Worm (Caenorhabditis elegans) whole organism, L4 larva: ENCODE results near the gene T10F2.5.
A peak's percentile ranks its signal among the peaks of the same experiment; 100 is the strongest.

ENCODE experiments used
- F26F4.8 ChIP-seq: fragments of 200-800 bp; sonication (Bioruptor generic); conservative IDR thresholded peaks from 2 replicates; pipeline ENCODE4 v1.3.6; 2022; ENCODE audit warnings: missing genetic modification characterization, missing compliant biosample characterization
- F49E8.2 ChIP-seq: sonication (generic microtip); optimal IDR thresholded peaks from 2 replicates; lab custom pipeline; 2016; ENCODE audit warnings: missing compliant biosample characterization, mild to moderate bottlenecking, missing genetic modification characterization, borderline replicate concordance
- T26A8.4 ChIP-seq: fragments of 200-800 bp; sonication (Bioruptor generic); IDR thresholded peaks from 2 replicates; pipeline ENCODE4 v1.3.6; 2022; ENCODE audit warnings: missing genetic modification characterization, missing compliant biosample characterization
- ZK546.5 ChIP-seq, 2 experiments: sonication (generic microtip); optimal IDR thresholded peaks; 2 replicates each; lab custom pipeline; 2017; ENCODE audit warnings: missing biosample characterization in 2 of 2, missing genetic modification characterization in 2 of 2
- aha-1 ChIP-seq: fragments of 150-350 bp; peaks from one replicate; lab custom pipeline; 2014; ENCODE audit warnings: missing biosample characterization, missing genetic modification characterization
- arid-1 ChIP-seq: fragments of 200-800 bp; sonication (Bioruptor generic); conservative IDR thresholded peaks from 2 replicates; pipeline ENCODE4 v1.3.6; 2022; ENCODE audit warnings: missing genetic modification reagents, missing genetic modification characterization, missing compliant biosample characterization
- ceh-44 ChIP-seq: fragments of 200-800 bp; sonication (Bioruptor generic); IDR thresholded peaks from 2 replicates; pipeline ENCODE4 v1.3.6; 2022; ENCODE audit warnings: missing genetic modification reagents, missing genetic modification characterization, missing compliant biosample characterization
- ceh-62 ChIP-seq: sonication (generic microtip); optimal IDR thresholded peaks from 2 replicates; lab custom pipeline; 2017; ENCODE audit warnings: missing biosample characterization, missing genetic modification characterization
- ces-1 ChIP-seq: fragments of 150-350 bp; sonication (generic microtip); optimal IDR thresholded peaks from 4 replicates; lab custom pipeline; 2014; ENCODE audit warnings: missing biosample characterization, missing genetic modification reagents, missing genetic modification characterization
- cey-2 ChIP-seq: sonication (generic microtip); optimal IDR thresholded peaks from 3 replicates; lab custom pipeline; 2017; ENCODE audit warnings: missing genetic modification characterization, mild to moderate bottlenecking, missing compliant biosample characterization, antibody characterized with exemption, borderline replicate concordance; ENCODE audit not compliant: insufficient read depth
- daf-19 ChIP-seq: fragments of 200-800 bp; sonication (Bioruptor generic); conservative IDR thresholded peaks from 2 replicates; pipeline ENCODE4 v1.3.6; 2022; ENCODE audit warnings: missing genetic modification characterization, missing compliant biosample characterization
- egl-27 ChIP-seq: sonication (generic microtip); optimal IDR thresholded peaks from 3 replicates; lab custom pipeline; 2017; ENCODE audit warnings: missing biosample characterization, missing genetic modification reagents, missing genetic modification characterization
- egl-43 ChIP-seq: fragments of 200-800 bp; sonication (Bioruptor generic); IDR thresholded peaks from 2 replicates; pipeline ENCODE4 v1.3.6; 2022; ENCODE audit warnings: missing genetic modification reagents, missing genetic modification characterization, missing compliant biosample characterization
- fos-1 ChIP-seq: fragments of 150-350 bp; optimal IDR thresholded peaks from 2 replicates; lab custom pipeline; 2014; ENCODE audit warnings: missing biosample characterization, missing genetic modification characterization
- gei-8 ChIP-seq: fragments of 200-800 bp; sonication (Bioruptor generic); optimal IDR thresholded peaks from 2 replicates; lab custom pipeline; 2018; ENCODE audit warnings: mild to moderate bottlenecking, missing genetic modification characterization, missing compliant biosample characterization
- hlh-11 ChIP-seq: fragments of 200-800 bp; sonication (Bioruptor generic); optimal IDR thresholded peaks from 2 replicates; lab custom pipeline; 2018; ENCODE audit warnings: mild to moderate bottlenecking, missing genetic modification characterization, missing compliant biosample characterization
- hlh-30 ChIP-seq: sonication (generic microtip); optimal IDR thresholded peaks from 2 replicates; lab custom pipeline; 2017; ENCODE audit warnings: antibody characterized with exemption, mild to moderate bottlenecking, missing genetic modification characterization, missing compliant biosample characterization; ENCODE audit not compliant: insufficient read depth
- hmg-1.1 ChIP-seq: fragments of 200-800 bp; sonication (Bioruptor generic); IDR thresholded peaks from 2 replicates; pipeline ENCODE4 v1.3.6; 2022; ENCODE audit warnings: missing genetic modification reagents, missing genetic modification characterization, missing compliant biosample characterization
- lin-1 ChIP-seq: fragments of 200-800 bp; sonication (Bioruptor generic); IDR thresholded peaks from 2 replicates; pipeline ENCODE4 v1.3.6; 2022; ENCODE audit warnings: missing genetic modification reagents, missing genetic modification characterization, missing compliant biosample characterization
- lin-15B ChIP-seq: fragments of 150-350 bp; sonication (generic microtip); optimal IDR thresholded peaks from 3 replicates; lab custom pipeline; 2014; ENCODE audit warnings: missing biosample characterization, missing genetic modification characterization
- lin-29 ChIP-seq: fragments of 200-800 bp; sonication (Bioruptor generic); IDR thresholded peaks from 2 replicates; pipeline ENCODE4 v1.3.6; 2022; ENCODE audit warnings: missing genetic modification reagents, missing genetic modification characterization, missing compliant biosample characterization
- lin-39 ChIP-seq: fragments of 150-350 bp; optimal IDR thresholded peaks from 2 replicates; lab custom pipeline; 2014; ENCODE audit warnings: missing biosample characterization, missing genetic modification reagents, missing genetic modification characterization
- lir-3 ChIP-seq: sonication (generic microtip); optimal IDR thresholded peaks from 2 replicates; lab custom pipeline; 2016; ENCODE audit warnings: mild to moderate bottlenecking, missing genetic modification characterization, missing compliant biosample characterization
- madf-9 ChIP-seq: fragments of 200-800 bp; sonication (Bioruptor generic); conservative IDR thresholded peaks from 2 replicates; pipeline ENCODE4 v1.3.6; 2022; ENCODE audit warnings: missing genetic modification reagents, missing genetic modification characterization, missing compliant biosample characterization
- mdl-1 ChIP-seq, 2 experiments: fragments of 150-350 bp in 1 of 2; sonication (generic microtip) in 1 of 2; optimal IDR thresholded peaks; 2 replicates each; lab custom pipeline; 2014 to 2017; ENCODE audit warnings: missing biosample characterization in 2 of 2, missing genetic modification characterization in 2 of 2
- mep-1 ChIP-seq: fragments of 150-350 bp; sonication (generic microtip); optimal IDR thresholded peaks from 3 replicates; lab custom pipeline; 2014; ENCODE audit warnings: missing biosample characterization, missing genetic modification characterization
- mxl-2 ChIP-seq: fragments of 200-800 bp; sonication (Bioruptor generic); conservative IDR thresholded peaks from 2 replicates; pipeline ENCODE4 v1.3.6; 2022; ENCODE audit warnings: missing genetic modification reagents, missing genetic modification characterization, missing compliant biosample characterization
- mxl-3 ChIP-seq: fragments of 200-800 bp; sonication (Bioruptor generic); optimal IDR thresholded peaks from 2 replicates; lab custom pipeline; 2018; ENCODE audit warnings: mild to moderate bottlenecking, missing genetic modification characterization, missing compliant biosample characterization
- nhr-10 ChIP-seq: fragments of 150-350 bp; optimal IDR thresholded peaks from 2 replicates; lab custom pipeline; 2014; ENCODE audit warnings: missing biosample characterization, missing genetic modification characterization
- nhr-102 ChIP-seq: sonication (generic microtip); optimal IDR thresholded peaks from 2 replicates; lab custom pipeline; 2016; ENCODE audit warnings: mild to moderate bottlenecking, missing genetic modification characterization, moderate library complexity, missing compliant biosample characterization
- nhr-111 ChIP-seq: fragments of 200-800 bp; sonication (Bioruptor generic); optimal IDR thresholded peaks from 2 replicates; lab custom pipeline; 2018; ENCODE audit warnings: mild to moderate bottlenecking, missing genetic modification characterization, missing compliant biosample characterization
- nhr-25 ChIP-seq: sonication (generic microtip); optimal IDR thresholded peaks from 2 replicates; lab custom pipeline; 2017; ENCODE audit warnings: missing genetic modification characterization, mild to moderate bottlenecking, missing compliant biosample characterization, antibody characterized with exemption, moderate library complexity, borderline replicate concordance; ENCODE audit not compliant: insufficient read depth
- nhr-28 ChIP-seq: fragments of 150-350 bp; optimal IDR thresholded peaks from 2 replicates; lab custom pipeline; 2014; ENCODE audit warnings: missing biosample characterization, missing genetic modification characterization
- nhr-41 ChIP-seq: fragments of 200-800 bp; sonication (Bioruptor generic); IDR thresholded peaks from 2 replicates; pipeline ENCODE4 v1.3.6; 2022; ENCODE audit warnings: missing genetic modification reagents, missing genetic modification characterization, missing compliant biosample characterization
- nhr-42 ChIP-seq: fragments of 200-800 bp; sonication (Bioruptor generic); IDR thresholded peaks from 2 replicates; pipeline ENCODE4 v1.3.6; 2022; ENCODE audit warnings: missing genetic modification characterization, missing compliant biosample characterization
- nhr-6 ChIP-seq: fragments of 150-350 bp; optimal IDR thresholded peaks from 2 replicates; lab custom pipeline; 2014; ENCODE audit warnings: missing biosample characterization, missing genetic modification characterization
- nhr-76 ChIP-seq: fragments of 150-350 bp; optimal IDR thresholded peaks from 2 replicates; lab custom pipeline; 2014; ENCODE audit warnings: missing biosample characterization, missing genetic modification characterization
- nhr-77 ChIP-seq: fragments of 150-350 bp; optimal IDR thresholded peaks from 2 replicates; lab custom pipeline; 2014; ENCODE audit warnings: missing biosample characterization, missing genetic modification characterization
- pqm-1 ChIP-seq: sonication (generic microtip); optimal IDR thresholded peaks from 2 replicates; lab custom pipeline; 2017; ENCODE audit warnings: missing biosample characterization, missing genetic modification characterization
- rbr-2 ChIP-seq: sonication (generic microtip); optimal IDR thresholded peaks from 2 replicates; lab custom pipeline; 2016; ENCODE audit warnings: missing genotype, missing genetic modification characterization, missing compliant biosample characterization
- sdz-12 ChIP-seq: fragments of 200-800 bp; sonication (Bioruptor generic); optimal IDR thresholded peaks from 2 replicates; lab custom pipeline; 2018; ENCODE audit warnings: mild to moderate bottlenecking, missing genetic modification characterization, missing compliant biosample characterization
- snpc-1.2 ChIP-seq: fragments of 200-800 bp; sonication (Bioruptor generic); IDR thresholded peaks from 2 replicates; pipeline ENCODE4 v1.3.6; 2022; ENCODE audit warnings: missing genetic modification reagents, missing genetic modification characterization, missing compliant biosample characterization
- spr-1 ChIP-seq: sonication (generic microtip); optimal IDR thresholded peaks from 2 replicates; lab custom pipeline; 2016; ENCODE audit warnings: mild to moderate bottlenecking, missing genetic modification characterization, missing compliant biosample characterization
- spr-3 ChIP-seq: fragments of 200-800 bp; sonication (Bioruptor generic); optimal IDR thresholded peaks from 2 replicates; lab custom pipeline; 2018; ENCODE audit warnings: mild to moderate bottlenecking, missing genetic modification characterization, missing compliant biosample characterization
- unc-39 ChIP-seq: sonication (generic microtip); optimal IDR thresholded peaks from 2 replicates; lab custom pipeline; 2017; ENCODE audit warnings: missing biosample characterization, missing genetic modification characterization
- unc-62 ChIP-seq, 3 experiments: fragments of 150-350 bp in 1 of 3; sonication (generic microtip); optimal IDR thresholded peaks in 2 of 3; peaks in 1 of 3; 1 replicate in 1 of 3; 2 replicates in 2 of 3; lab custom pipeline; 2014 to 2017; ENCODE audit warnings: missing biosample characterization in 3 of 3, missing genetic modification characterization in 3 of 3, missing genetic modification reagents in 3 of 3, missing genotype in 1 of 3
- zag-1 ChIP-seq: fragments of 150-350 bp; optimal IDR thresholded peaks from 2 replicates; lab custom pipeline; 2014; ENCODE audit warnings: missing biosample characterization, missing genetic modification characterization
- zip-2 ChIP-seq: fragments of 150-350 bp; optimal IDR thresholded peaks from 2 replicates; lab custom pipeline; 2014; ENCODE audit warnings: missing biosample characterization, missing genetic modification characterization
- ztf-11 ChIP-seq: fragments of 150-350 bp; optimal IDR thresholded peaks from 2 replicates; lab custom pipeline; 2014; ENCODE audit warnings: missing biosample characterization, missing genetic modification characterization

Gene T10F2.5

ce11 chrIII:5202641-5203040 is 43.2 kb upstream of the T10F2.5 start (continued):
- TF ChIP-seq hlh-30, result peak; percentile 80
- TF ChIP-seq spr-3 (GFP tag; lab: Kevin White, UChicago), result no peak
- TF ChIP-seq snpc-1.2, result no peak
- TF ChIP-seq mep-1 (tag; lab: Kevin White, UChicago), result peak; percentile 79
- TF ChIP-seq nhr-102 (tag; lab: Kevin White, UChicago), result peak; percentile 71
- no peak for TF ChIP-seq unc-62 (GFP tag; optimal IDR thresholded peaks at IDR 0.05 in 1 of 2; lab: Kevin White, UChicago)
- TF ChIP-seq unc-62 (tag; optimal IDR thresholded peaks at IDR 0.05; lab: Kevin White, UChicago), result no peak
- peak; percentile 47 for TF ChIP-seq nhr-10
- TF ChIP-seq hlh-11 (tag; lab: Kevin White, UChicago), result peak; percentile 83
- TF ChIP-seq aha-1 (tag; lab: Kevin White, UChicago), result peak; percentile 64
- TF ChIP-seq ztf-11 (tag; lab: Kevin White, UChicago), result no peak
- no peak for TF ChIP-seq lir-3 (tag; lab: Kevin White, UChicago)
- TF ChIP-seq mxl-2 (GFP tag; lab: Robert Waterston, UW), result no peak
- no peak for TF ChIP-seq lin-39
- no peak for TF ChIP-seq nhr-76 (tag; lab: Kevin White, UChicago)
- no peak for TF ChIP-seq ceh-62 (tag; lab: Kevin White, UChicago)
- no peak for TF ChIP-seq lin-29
- TF ChIP-seq lin-1 (GFP tag; lab: Robert Waterston, UW), result no peak
- TF ChIP-seq unc-39 (tag; lab: Kevin White, UChicago), result no peak
- TF ChIP-seq cey-2, result no peak
- TF ChIP-seq zag-1, result no peak
- no peak for TF ChIP-seq nhr-111 (GFP tag; lab: Kevin White, UChicago)
- TF ChIP-seq F49E8.2 (tag; lab: Kevin White, UChicago), result no peak
- no peak for TF ChIP-seq gei-8 (GFP tag; lab: Kevin White, UChicago)
- TF ChIP-seq rbr-2 (tag; lab: Kevin White, UChicago), result peak; percentile 28
- peak; percentile 54 for TF ChIP-seq pqm-1 (tag; lab: Kevin White, UChicago)
- TF ChIP-seq egl-43 (GFP tag; lab: Robert Waterston, UW), result no peak
- peak; percentile 78 for TF ChIP-seq nhr-6 (tag; lab: Kevin White, UChicago)
- no peak for TF ChIP-seq ces-1 (GFP tag; lab: Kevin White, UChicago)
- TF ChIP-seq nhr-25 (tag; lab: Kevin White, UChicago), result peak; percentile 59
- peak; percentile 10 for TF ChIP-seq mxl-3 (GFP tag; lab: Kevin White, UChicago)
- TF ChIP-seq nhr-28, result peak; percentile 100
- TF ChIP-seq hmg-1.1 (GFP tag; lab: Robert Waterston, UW), result 0 out of 2 replicates have a peak, but pooled peaks have one; percentile 38
- TF ChIP-seq nhr-41 (GFP tag; lab: Robert Waterston, UW), result no peak
- no peak for TF ChIP-seq ZK546.5 (tag; optimal IDR thresholded peaks at IDR 0.05; lab: Kevin White, UChicago)
- no peak for TF ChIP-seq egl-27
- TF ChIP-seq madf-9 (GFP tag; lab: Robert Waterston, UW), result no peak
- peak; percentile 97 for TF ChIP-seq nhr-77
- TF ChIP-seq ceh-44, result no peak
- TF ChIP-seq mdl-1 (tag; optimal IDR thresholded peaks at IDR 0.05; lab: Kevin White, UChicago), result peak in 1 of 2 experiments; percentile 75
- TF ChIP-seq nhr-42 (GFP tag; lab: Robert Waterston, UW), result no peak
- no peak for TF ChIP-seq spr-1 (tag; lab: Kevin White, UChicago)
- TF ChIP-seq fos-1 (tag; lab: Kevin White, UChicago), result no peak
- no peak for TF ChIP-seq F26F4.8 (GFP tag; lab: Robert Waterston, UW)
- no peak for TF ChIP-seq sdz-12 (GFP tag; lab: Kevin White, UChicago)
- no peak for TF ChIP-seq daf-19 (GFP tag; lab: Robert Waterston, UW)
- TF ChIP-seq arid-1, result no peak
- no peak for TF ChIP-seq zip-2
- TF ChIP-seq T26A8.4 (GFP tag; lab: Robert Waterston, UW), result no peak
- no peak for TF ChIP-seq lin-15B (tag; lab: Kevin White, UChicago)
